Worm (Caenorhabditis elegans) whole organism, young adult: Measurements from ENCODE around the gene F53B1.8.

Experiments
- B0261.1 ChIP-seq: sonication (generic microtip); optimal IDR thresholded peaks from 2 replicates; lab custom pipeline; 2016; ENCODE audit warnings: mild to moderate bottlenecking, missing genetic modification characterization, moderate library complexity, missing compliant biosample characterization
- B0336.3 ChIP-seq: fragments of 200-800 bp; sonication (Bioruptor generic); IDR thresholded peaks from 2 replicates; pipeline ENCODE4 v1.3.6; 2022; ENCODE audit warnings: missing genetic modification characterization, missing compliant biosample characterization
- D2030.7 ChIP-seq: fragments of 200-800 bp; sonication (Bioruptor generic); IDR thresholded peaks from 2 replicates; pipeline ENCODE4 v1.3.6; 2022; ENCODE audit warnings: missing genetic modification reagents, missing genetic modification characterization, missing compliant biosample characterization
- F22D6.2 ChIP-seq: sonication (generic microtip); optimal IDR thresholded peaks from 2 replicates; lab custom pipeline; 2016; ENCODE audit warnings: mild to moderate bottlenecking, missing genetic modification characterization, missing compliant biosample characterization
- F49E8.2 ChIP-seq: sonication (generic microtip); optimal IDR thresholded peaks from 3 replicates; lab custom pipeline; 2017; ENCODE audit warnings: missing genetic modification characterization, mild to moderate bottlenecking, missing compliant biosample characterization, antibody characterized with exemption, moderate library complexity; ENCODE audit not compliant: insufficient read depth
- F55B11.4 ChIP-seq: sonication (generic microtip); optimal IDR thresholded peaks from 2 replicates; lab custom pipeline; 2016; ENCODE audit warnings: missing compliant biosample characterization, missing genetic modification characterization, borderline replicate concordance; ENCODE audit not compliant: insufficient read depth
- F57A8.1 ChIP-seq: fragments of 200-800 bp; sonication (Bioruptor generic); optimal IDR thresholded peaks from 2 replicates; lab custom pipeline; 2018; ENCODE audit warnings: mild to moderate bottlenecking, missing genetic modification characterization, moderate library complexity, missing compliant biosample characterization
- T07F8.4 ChIP-seq: sonication (generic microtip); optimal IDR thresholded peaks from 2 replicates; lab custom pipeline; 2016; ENCODE audit warnings: mild to moderate bottlenecking, missing genetic modification characterization, moderate library complexity, missing compliant biosample characterization
- Y53F4B.3 ChIP-seq: fragments of 200-800 bp; sonication (Bioruptor generic); IDR thresholded peaks from 2 replicates; pipeline ENCODE4 v1.3.6; 2022; ENCODE audit warnings: missing genetic modification reagents, missing genetic modification characterization, missing compliant biosample characterization
- Y56A3A.18 ChIP-seq: fragments of 200-800 bp; sonication (Bioruptor generic); IDR thresholded peaks from 2 replicates; pipeline ENCODE4 v1.3.6; 2022; ENCODE audit warnings: missing genetic modification reagents, missing genetic modification characterization, missing compliant biosample characterization
- Y67H2A.10 ChIP-seq: fragments of 200-800 bp; sonication (Bioruptor generic); conservative IDR thresholded peaks from 2 replicates; pipeline ENCODE4 v1.3.6; 2022; ENCODE audit warnings: missing genetic modification reagents, missing genetic modification characterization, missing compliant biosample characterization
- Y79H2A.3 ChIP-seq: fragments of 200-800 bp; sonication (Bioruptor generic); conservative IDR thresholded peaks from 2 replicates; pipeline ENCODE4 v1.3.6; 2022; ENCODE audit warnings: missing genetic modification reagents, missing genetic modification characterization, missing compliant biosample characterization
- aptf-2 ChIP-seq: fragments of 200-800 bp; sonication (Bioruptor generic); conservative IDR thresholded peaks from 2 replicates; pipeline ENCODE4 v1.3.6; 2022; ENCODE audit warnings: missing genetic modification reagents, missing genetic modification characterization, missing compliant biosample characterization
- aptf-3 ChIP-seq: fragments of 200-800 bp; sonication (Bioruptor generic); IDR thresholded peaks from 2 replicates; pipeline ENCODE4 v1.3.6; 2022; ENCODE audit warnings: missing genetic modification characterization, missing compliant biosample characterization
- attf-6 ChIP-seq: fragments of 200-800 bp; sonication (Bioruptor generic); IDR thresholded peaks from 2 replicates; pipeline ENCODE4 v1.3.6; 2022; ENCODE audit warnings: missing genetic modification reagents, missing genetic modification characterization, missing compliant biosample characterization
- bed-1 ChIP-seq: fragments of 200-800 bp; sonication (Bioruptor generic); IDR thresholded peaks from 2 replicates; pipeline ENCODE4 v1.3.6; 2022; ENCODE audit warnings: missing genetic modification reagents, missing genetic modification characterization, missing compliant biosample characterization
- ceh-58 ChIP-seq: fragments of 200-800 bp; sonication (Bioruptor generic); IDR thresholded peaks from 2 replicates; pipeline ENCODE4 v1.3.6; 2022; ENCODE audit warnings: missing genetic modification characterization, missing compliant biosample characterization
- ceh-79 ChIP-seq: sonication (generic microtip); optimal IDR thresholded peaks from 2 replicates; lab custom pipeline; 2017; ENCODE audit warnings: mild to moderate bottlenecking, missing genetic modification characterization, missing compliant biosample characterization
- ekl-4 ChIP-seq: fragments of 200-800 bp; sonication (Bioruptor generic); IDR thresholded peaks from 2 replicates; pipeline ENCODE4 v1.3.6; 2022; ENCODE audit warnings: missing genetic modification reagents, missing genetic modification characterization, missing compliant biosample characterization
- hlh-26 ChIP-seq: fragments of 200-800 bp; sonication (Bioruptor generic); conservative IDR thresholded peaks from 2 replicates; pipeline ENCODE4 v1.3.6; 2022; ENCODE audit warnings: missing genetic modification reagents, missing genetic modification characterization, missing compliant biosample characterization
- hmg-1.2 ChIP-seq: fragments of 200-800 bp; sonication (Bioruptor generic); IDR thresholded peaks from 2 replicates; pipeline ENCODE4 v1.3.6; 2022; ENCODE audit warnings: missing genetic modification reagents, missing genetic modification characterization, missing compliant biosample characterization
- hsf-1 ChIP-seq: fragments of 200-800 bp; sonication (Bioruptor generic); IDR thresholded peaks from 2 replicates; pipeline ENCODE4 v1.3.6; 2022; ENCODE audit warnings: missing genetic modification reagents, missing genetic modification characterization, missing compliant biosample characterization
- lin-35 ChIP-seq, 3 experiments: fragments of 150-350 bp in 2 of 3; sonication (generic microtip) in 1 of 3; optimal IDR thresholded peaks; 2 replicates each; lab custom pipeline; 2014 to 2018; ENCODE audit warnings: missing biosample characterization in 3 of 3, missing genetic modification characterization in 3 of 3, missing genetic modification reagents in 3 of 3
- lin-54 ChIP-seq: fragments of 200-800 bp; sonication (Bioruptor generic); optimal IDR thresholded peaks from 2 replicates; lab custom pipeline; 2018; ENCODE audit warnings: mild to moderate bottlenecking, missing genetic modification characterization, missing compliant biosample characterization
- lsl-1 ChIP-seq: fragments of 200-800 bp; sonication (Bioruptor generic); optimal IDR thresholded peaks from 2 replicates; lab custom pipeline; 2018; ENCODE audit warnings: mild to moderate bottlenecking, missing genetic modification characterization, moderate library complexity, missing compliant biosample characterization
- madf-10 ChIP-seq: sonication (generic microtip); optimal IDR thresholded peaks from 2 replicates; lab custom pipeline; 2016; ENCODE audit warnings: mild to moderate bottlenecking, missing genetic modification characterization, missing compliant biosample characterization
- madf-6 ChIP-seq: fragments of 200-800 bp; sonication (Bioruptor generic); IDR thresholded peaks from 2 replicates; pipeline ENCODE4 v1.3.6; 2022; ENCODE audit warnings: missing genetic modification reagents, missing genetic modification characterization, missing compliant biosample characterization
- mel-28 ChIP-seq: sonication (generic microtip); optimal IDR thresholded peaks from 2 replicates; lab custom pipeline; 2016; ENCODE audit warnings: borderline replicate concordance, mild to moderate bottlenecking, missing genetic modification characterization, missing compliant biosample characterization
- nhr-179 ChIP-seq: sonication (generic microtip); optimal IDR thresholded peaks from 2 replicates; lab custom pipeline; 2016; ENCODE audit warnings: mild to moderate bottlenecking, missing genetic modification characterization, missing compliant biosample characterization
- nhr-80 ChIP-seq: sonication (generic microtip); optimal IDR thresholded peaks from 2 replicates; lab custom pipeline; 2016; ENCODE audit warnings: missing genetic modification characterization, missing compliant biosample characterization
- rcor-1 ChIP-seq: fragments of 200-800 bp; sonication (Bioruptor generic); IDR thresholded peaks from 2 replicates; pipeline ENCODE4 v1.3.6; 2022; ENCODE audit warnings: missing genetic modification reagents, missing genetic modification characterization, missing compliant biosample characterization
- rec-8 ChIP-seq, 2 experiments: sonication (generic microtip); optimal IDR thresholded peaks; 2 replicates each; lab custom pipeline; 2016; ENCODE audit warnings: mild to moderate bottlenecking in 2 of 2, missing genetic modification characterization in 2 of 2, missing genetic modification reagents in 2 of 2, missing genotype in 2 of 2, missing biosample characterization in 1 of 2, missing compliant biosample characterization in 1 of 2, moderate library complexity in 1 of 2
- repo-1 ChIP-seq: sonication (generic microtip); optimal IDR thresholded peaks from 2 replicates; lab custom pipeline; 2017; ENCODE audit warnings: mild to moderate bottlenecking, missing genetic modification characterization, missing compliant biosample characterization
- snpc-1.3 ChIP-seq: sonication (generic microtip); optimal IDR thresholded peaks from 2 replicates; lab custom pipeline; 2017; ENCODE audit warnings: missing genetic modification characterization, mild to moderate bottlenecking, missing compliant biosample characterization, antibody characterized with exemption, moderate library complexity, missing genotype, missing genetic modification reagents; ENCODE audit not compliant: insufficient read depth
- somi-1 ChIP-seq: fragments of 200-800 bp; sonication (Bioruptor generic); optimal IDR thresholded peaks from 2 replicates; lab custom pipeline; 2018; ENCODE audit warnings: mild to moderate bottlenecking, missing genetic modification characterization, missing compliant biosample characterization
- tlf-1 ChIP-seq: fragments of 200-800 bp; sonication (Bioruptor generic); optimal IDR thresholded peaks from 2 replicates; lab custom pipeline; 2018; ENCODE audit warnings: mild to moderate bottlenecking, missing genetic modification characterization, missing compliant biosample characterization
- unc-130 ChIP-seq: sonication (generic microtip); optimal IDR thresholded peaks from 2 replicates; lab custom pipeline; 2016; ENCODE audit warnings: missing genetic modification reagents, missing genetic modification characterization, missing compliant biosample characterization
- zim-3 ChIP-seq: sonication (generic microtip); optimal IDR thresholded peaks from 2 replicates; lab custom pipeline; 2017; ENCODE audit warnings: mild to moderate bottlenecking, missing genetic modification characterization, moderate library complexity, missing compliant biosample characterization
- ztf-18 ChIP-seq: sonication (generic microtip); optimal IDR thresholded peaks from 2 replicates; lab custom pipeline; 2016; ENCODE audit warnings: missing genotype, mild to moderate bottlenecking, missing genetic modification characterization, missing compliant biosample characterization

F53B1.8 gene

ce11 chrX:2152062-2152461, 22.0 kb upstream of the F53B1.8 start:
- TF ChIP-seq snpc-1.3: no peak
- TF ChIP-seq lin-35 (GFP tag; optimal IDR thresholded peaks at IDR 0.05; lab: Kevin White, UChicago): no peak
- no peak for TF ChIP-seq tlf-1 (GFP tag; lab: Kevin White, UChicago)
- no peak for TF ChIP-seq hlh-26 (GFP tag; lab: Robert Waterston, UW)
- no peak for TF ChIP-seq ceh-79 (tag; lab: Kevin White, UChicago)
- no peak for TF ChIP-seq nhr-179 (tag; lab: Kevin White, UChicago)
- no peak for TF ChIP-seq rec-8 (tag; optimal IDR thresholded peaks at IDR 0.05; lab: Kevin White, UChicago)
- TF ChIP-seq ceh-58: no peak
- no peak for TF ChIP-seq Y67H2A.10
- TF ChIP-seq Y53F4B.3 (GFP tag; lab: Robert Waterston, UW): no peak
- no peak for TF ChIP-seq madf-10 (tag; lab: Kevin White, UChicago)
- TF ChIP-seq zim-3 (tag; lab: Kevin White, UChicago): no peak

ce11 chrX:2150006-2150405, 20.0 kb upstream of the F53B1.8 start, which contains the start of gene npax-2:
Gene npax-2, minus strand, starts transcription at chrX:2150106.
- no peak for TF ChIP-seq D2030.7 (GFP tag; lab: Robert Waterston, UW)
- no peak for TF ChIP-seq B0336.3 (GFP tag; lab: Robert Waterston, UW)
- TF ChIP-seq ekl-4 (GFP tag; lab: Robert Waterston, UW): no peak
- TF ChIP-seq F49E8.2 (tag; lab: Kevin White, UChicago): no peak
- no peak for TF ChIP-seq somi-1 (GFP tag; lab: Kevin White, UChicago)
- TF ChIP-seq madf-6 (GFP tag; lab: Robert Waterston, UW): no peak
- no peak for TF ChIP-seq ztf-18 (tag; lab: Kevin White, UChicago)
- TF ChIP-seq aptf-3: no peak
- no peak for TF ChIP-seq lsl-1 (GFP tag; lab: Kevin White, UChicago)
- TF ChIP-seq hmg-1.2: no peak
- TF ChIP-seq F57A8.1 (GFP tag; lab: Kevin White, UChicago): no peak
- no peak for TF ChIP-seq Y56A3A.18 (GFP tag; lab: Robert Waterston, UW)
- no peak for TF ChIP-seq F22D6.2
- no peak for TF ChIP-seq nhr-80 (tag; lab: Kevin White, UChicago)
- no peak for TF ChIP-seq B0261.1 (tag; lab: Kevin White, UChicago)
- no peak for TF ChIP-seq attf-6
- no peak for TF ChIP-seq mel-28
- TF ChIP-seq zim-3 (tag; lab: Kevin White, UChicago): no peak
- TF ChIP-seq lin-54 (GFP tag; lab: Kevin White, UChicago): no peak
- TF ChIP-seq hsf-1: no peak

ce11 chrX:2145629-2146028, 15.6 kb upstream of the F53B1.8 start, which contains the start of gene dpy-3:
Gene dpy-3, minus strand, starts transcription at chrX:2145647.
- TF ChIP-seq repo-1 (tag; lab: Kevin White, UChicago) (no peak), unc-130 (no peak), F55B11.4 (no peak), attf-6 (no peak), T07F8.4 (tag; lab: Kevin White, UChicago) (no peak), Y79H2A.3 (GFP tag; lab: Robert Waterston, UW) (no peak), rcor-1 (GFP tag; lab: Robert Waterston, UW) (no peak), aptf-2 (GFP tag; lab: Robert Waterston, UW) (no peak), bed-1 (GFP tag; lab: Robert Waterston, UW) (no peak)
